Fruit fly (Drosophila melanogaster) whole organism, prepupa: Measurements from ENCODE around the gene Graf.

Source experiments
- CG32006 ChIP-seq: fragments of 200-800 bp; sonication (Bioruptor generic); optimal IDR thresholded peaks from 3 replicates; lab custom pipeline; 2017; ENCODE audit warnings: missing biosample characterization, mild to moderate bottlenecking, missing genetic modification characterization
- CG6163 ChIP-seq: fragments of 200-800 bp; sonication (Bioruptor generic); IDR thresholded peaks from 3 replicates; pipeline ENCODE4 v1.3.6; 2022; ENCODE audit warnings: missing biosample characterization, missing genetic modification characterization
- CG6276 ChIP-seq: fragments of 200-800 bp; sonication (Bioruptor generic); optimal IDR thresholded peaks from 2 replicates; lab custom pipeline; 2017; ENCODE audit warnings: missing biosample characterization, mild to moderate bottlenecking, missing genetic modification characterization
- CG6808 ChIP-seq: fragments of 200-800 bp; sonication (Bioruptor generic); optimal IDR thresholded peaks from 3 replicates; lab custom pipeline; 2017; ENCODE audit warnings: missing biosample characterization, missing genetic modification characterization, mild to moderate bottlenecking, moderate library complexity, missing genetic modification reagents
- CG8319 ChIP-seq: fragments of 200-800 bp; sonication (Bioruptor generic); optimal IDR thresholded peaks from 3 replicates; lab custom pipeline; 2016; ENCODE audit warnings: missing biosample characterization, missing genetic modification characterization
- Ets21C ChIP-seq: fragments of 200-800 bp; sonication (Bioruptor generic); optimal IDR thresholded peaks from 3 replicates; lab custom pipeline; 2016; ENCODE audit warnings: missing biosample characterization, missing genetic modification characterization
- Gug ChIP-seq: fragments of 200-800 bp; sonication (Bioruptor generic); IDR thresholded peaks from 2 replicates; pipeline ENCODE4 v1.3.6; 2022; ENCODE audit warnings: missing biosample characterization, missing genetic modification characterization
- Hr38 ChIP-seq: sonication (Bioruptor generic); optimal IDR thresholded peaks from 2 replicates; lab custom pipeline; 2016; ENCODE audit warnings: missing biosample characterization, missing genetic modification characterization
- Hr4 ChIP-seq: fragments of 200-800 bp; sonication (Bioruptor generic); optimal IDR thresholded peaks from 3 replicates; lab custom pipeline; 2016; ENCODE audit warnings: missing biosample characterization, missing genetic modification characterization
- Sox102F ChIP-seq: fragments of 200-800 bp; sonication (Bioruptor generic); optimal IDR thresholded peaks from 2 replicates; lab custom pipeline; 2016; ENCODE audit warnings: missing biosample characterization, mild to moderate bottlenecking, missing genetic modification characterization
- dsx ChIP-seq: fragments of 200-800 bp; optimal IDR thresholded peaks from 3 replicates; lab custom pipeline; 2019; ENCODE audit warnings: missing biosample characterization, mild to moderate bottlenecking, missing genetic modification characterization, moderate library complexity; ENCODE audit not compliant: poor library complexity, severe bottlenecking
- lz ChIP-seq: fragments of 200-800 bp; sonication (Bioruptor generic); optimal IDR thresholded peaks from 3 replicates; lab custom pipeline; 2016; ENCODE audit warnings: missing biosample characterization, missing genetic modification characterization
- salr ChIP-seq, 2 experiments: fragments of 200-800 bp; sonication (Bioruptor generic); optimal IDR thresholded peaks; 3 replicates each; lab custom pipeline; 2016 to 2018; ENCODE audit warnings: missing biosample characterization in 2 of 2, missing genetic modification characterization in 2 of 2, mild to moderate bottlenecking in 1 of 2

Gene Graf

DNA sequence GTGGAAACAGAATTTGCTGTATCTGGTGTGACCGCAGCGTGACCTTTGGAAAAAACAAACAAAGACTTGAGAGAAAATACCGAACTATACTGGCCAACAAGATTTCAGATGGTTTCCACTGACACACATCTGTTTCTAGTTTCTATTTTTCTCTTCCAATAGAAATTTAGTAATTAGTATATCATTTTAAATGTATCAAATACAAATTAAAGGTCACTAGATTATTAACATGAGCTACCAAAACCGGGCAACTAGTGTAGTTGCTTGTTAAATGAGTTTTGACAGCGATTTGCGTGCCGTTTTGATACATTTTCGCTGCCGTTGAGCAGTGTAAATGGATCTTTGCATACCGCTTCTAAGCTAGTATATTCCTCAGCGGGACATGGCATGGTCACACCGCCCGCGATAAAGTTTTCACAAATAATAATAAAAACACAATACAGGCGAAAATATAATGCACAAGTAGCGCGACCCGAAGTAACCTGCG is 56.8 kb downstream of the Graf start, which contains the start of the genes Pis and Hap40 (continued):
- peak; percentile 19 for TF ChIP-seq CG8319 (GFP tag; lab: Kevin White, UChicago)
- TF ChIP-seq CG6276 (GFP tag; lab: Kevin White, UChicago), result no peak
- TF ChIP-seq CG32006 (GFP tag; lab: Kevin White, UChicago), result peak; percentile 79
- peak; percentile 59 for TF ChIP-seq Ets21C (GFP tag; lab: Kevin White, UChicago)
- peak; percentile 60; the same call in 2 of the 3 replicates for TF ChIP-seq CG6163 (GFP tag; lab: Robert Waterston, UW)
- no peak for TF ChIP-seq Hr38
- peak; percentile 56 for TF ChIP-seq dsx (GFP tag; lab: Kevin White, UChicago)
- no peak for TF ChIP-seq Sox102F (GFP tag; lab: Kevin White, UChicago)
- TF ChIP-seq Gug (GFP tag; lab: Robert Waterston, UW), result peak; percentile 53
- TF ChIP-seq salr (GFP tag; optimal IDR thresholded peaks at IDR 0.05; lab: Kevin White, UChicago), result peak in 1 of 2 experiments; percentile 28
- peak; percentile 47 for TF ChIP-seq CG6808 (GFP tag; lab: Kevin White, UChicago)
- peak; percentile 78 for TF ChIP-seq lz
- TF ChIP-seq Hr4 (GFP tag; lab: Kevin White, UChicago), result peak; percentile 67
- TF ChIP-seq, all 60 proteins: peak for 41
